Worm (Caenorhabditis elegans) whole organism, L2 larva: Measurements from ENCODE around the gene F40G9.14.

ENCODE experiments used
- C34F6.9 ChIP-seq: fragments of 150-350 bp; optimal IDR thresholded peaks from 2 replicates; lab custom pipeline; 2014; ENCODE audit warnings: missing biosample characterization, missing genetic modification characterization
- F13H6.1 ChIP-seq: sonication (generic microtip); optimal IDR thresholded peaks from 2 replicates; lab custom pipeline; 2016; ENCODE audit warnings: missing genetic modification characterization, missing compliant biosample characterization
- R02D3.7 ChIP-seq: fragments of 150-350 bp; optimal IDR thresholded peaks from 2 replicates; lab custom pipeline; 2014; ENCODE audit warnings: missing biosample characterization, missing genetic modification characterization
- ama-1 ChIP-seq: fragments of 150-350 bp; optimal IDR thresholded peaks from 2 replicates; lab custom pipeline; 2018; ENCODE audit warnings: inconsistent platforms
- blmp-1 ChIP-seq: sonication (generic microtip); optimal IDR thresholded peaks from 2 replicates; lab custom pipeline; 2017; ENCODE audit warnings: missing genetic modification characterization, mild to moderate bottlenecking, missing compliant biosample characterization, antibody characterized with exemption, moderate library complexity; ENCODE audit not compliant: insufficient read depth
- crh-2 ChIP-seq: sonication (generic microtip); optimal IDR thresholded peaks from 2 replicates; lab custom pipeline; 2017; ENCODE audit warnings: missing biosample characterization, missing genetic modification characterization
- dmd-4 ChIP-seq: sonication (generic microtip); optimal IDR thresholded peaks from 2 replicates; lab custom pipeline; 2017; ENCODE audit warnings: missing biosample characterization, missing genetic modification characterization
- fos-1 ChIP-seq: fragments of 150-350 bp; optimal IDR thresholded peaks from 2 replicates; lab custom pipeline; 2014; ENCODE audit warnings: missing biosample characterization, missing genetic modification characterization
- gmeb-1 ChIP-seq: fragments of 150-350 bp; optimal IDR thresholded peaks from 2 replicates; lab custom pipeline; 2014; ENCODE audit warnings: missing biosample characterization, missing genetic modification characterization
- lin-11 ChIP-seq: fragments of 150-350 bp; sonication (generic microtip); optimal IDR thresholded peaks from 2 replicates; lab custom pipeline; 2014; ENCODE audit warnings: missing biosample characterization, missing genetic modification characterization, inconsistent platforms, mixed read lengths
- lin-13 ChIP-seq: fragments of 150-350 bp; optimal IDR thresholded peaks from 2 replicates; lab custom pipeline; 2014; ENCODE audit warnings: missing biosample characterization, missing genetic modification reagents, missing genetic modification characterization
- lsy-2 ChIP-seq, 2 experiments: fragments of 150-350 bp in 1 of 2; sonication (generic microtip) in 1 of 2; optimal IDR thresholded peaks; 2 replicates each; lab custom pipeline; 2014 to 2017; ENCODE audit warnings: missing biosample characterization in 2 of 2, missing genetic modification characterization in 2 of 2
- mbf-1 ChIP-seq: sonication (generic microtip); optimal IDR thresholded peaks from 2 replicates; lab custom pipeline; 2017; ENCODE audit warnings: missing biosample characterization, missing genetic modification characterization
- mdl-1 ChIP-seq, 2 experiments: fragments of 150-350 bp in 1 of 2; sonication (generic microtip) in 1 of 2; optimal IDR thresholded peaks; 2 replicates each; lab custom pipeline; 2017; ENCODE audit warnings: missing biosample characterization in 2 of 2, missing genetic modification characterization in 2 of 2
- nhr-11 ChIP-seq: fragments of 150-350 bp; optimal IDR thresholded peaks from 2 replicates; lab custom pipeline; 2014; ENCODE audit warnings: missing biosample characterization, missing genetic modification characterization
- nhr-12 ChIP-seq: fragments of 150-350 bp; optimal IDR thresholded peaks from 2 replicates; lab custom pipeline; 2014; ENCODE audit warnings: missing biosample characterization, missing genetic modification characterization
- nhr-129 ChIP-seq: fragments of 150-350 bp; optimal IDR thresholded peaks from 2 replicates; lab custom pipeline; 2014; ENCODE audit warnings: missing biosample characterization, missing genetic modification characterization
- nhr-23 ChIP-seq: fragments of 150-350 bp; optimal IDR thresholded peaks from 2 replicates; lab custom pipeline; 2014; ENCODE audit warnings: missing biosample characterization, missing genetic modification reagents, missing genetic modification characterization
- nhr-6 ChIP-seq: fragments of 150-350 bp; optimal IDR thresholded peaks from 2 replicates; lab custom pipeline; 2014; ENCODE audit warnings: missing biosample characterization, missing genetic modification characterization
- nhr-77 ChIP-seq: fragments of 150-350 bp; optimal IDR thresholded peaks from 2 replicates; lab custom pipeline; 2014; ENCODE audit warnings: missing biosample characterization, missing genetic modification characterization
- peb-1 ChIP-seq: fragments of 150-350 bp; optimal IDR thresholded peaks from 2 replicates; lab custom pipeline; 2014; ENCODE audit warnings: missing biosample characterization, missing genetic modification characterization
- skn-1 ChIP-seq: sonication (generic microtip); optimal IDR thresholded peaks from 2 replicates; lab custom pipeline; 2017; ENCODE audit warnings: missing biosample characterization, missing genetic modification characterization
- sma-3 ChIP-seq: sonication (generic microtip); optimal IDR thresholded peaks from 2 replicates; lab custom pipeline; 2016; ENCODE audit warnings: missing genetic modification reagents, missing genetic modification characterization, missing compliant biosample characterization
- sma-9 ChIP-seq, 2 experiments: fragments of 150-350 bp in 1 of 2; sonication (generic microtip) in 1 of 2; optimal IDR thresholded peaks; 2 replicates each; lab custom pipeline; 2014 to 2016; ENCODE audit warnings: missing genetic modification characterization in 2 of 2, mild to moderate bottlenecking in 1 of 2, missing biosample characterization in 1 of 2, missing compliant biosample characterization in 1 of 2, missing genetic modification reagents in 1 of 2, moderate library complexity in 1 of 2
- snpc-4 ChIP-seq: fragments of 150-350 bp; optimal IDR thresholded peaks from 2 replicates; lab custom pipeline; 2014; ENCODE audit warnings: missing biosample characterization, missing genetic modification characterization
- unc-39 ChIP-seq: fragments of 150-350 bp; optimal IDR thresholded peaks from 2 replicates; lab custom pipeline; 2014; ENCODE audit warnings: missing biosample characterization, missing genetic modification characterization
- unc-55 ChIP-seq: fragments of 150-350 bp; sonication (generic microtip); optimal IDR thresholded peaks from 3 replicates; lab custom pipeline; 2014; ENCODE audit warnings: missing biosample characterization, missing genetic modification reagents, missing genetic modification characterization
- unc-62 ChIP-seq: fragments of 150-350 bp; optimal IDR thresholded peaks from 2 replicates; lab custom pipeline; 2014; ENCODE audit warnings: missing biosample characterization, missing genetic modification reagents, missing genetic modification characterization
- ztf-1 ChIP-seq: fragments of 200-800 bp; sonication (Bioruptor generic); conservative IDR thresholded peaks from 2 replicates; pipeline ENCODE4 v1.3.6; 2022; ENCODE audit warnings: missing genetic modification characterization, missing compliant biosample characterization
- ztf-11 ChIP-seq: sonication (generic microtip); optimal IDR thresholded peaks from 2 replicates; lab custom pipeline; 2017; ENCODE audit warnings: missing biosample characterization, missing genetic modification characterization
- ztf-4 ChIP-seq: fragments of 150-350 bp; optimal IDR thresholded peaks from 2 replicates; lab custom pipeline; 2014; ENCODE audit warnings: missing biosample characterization, missing genetic modification characterization

F40G9.14 gene

DNA sequence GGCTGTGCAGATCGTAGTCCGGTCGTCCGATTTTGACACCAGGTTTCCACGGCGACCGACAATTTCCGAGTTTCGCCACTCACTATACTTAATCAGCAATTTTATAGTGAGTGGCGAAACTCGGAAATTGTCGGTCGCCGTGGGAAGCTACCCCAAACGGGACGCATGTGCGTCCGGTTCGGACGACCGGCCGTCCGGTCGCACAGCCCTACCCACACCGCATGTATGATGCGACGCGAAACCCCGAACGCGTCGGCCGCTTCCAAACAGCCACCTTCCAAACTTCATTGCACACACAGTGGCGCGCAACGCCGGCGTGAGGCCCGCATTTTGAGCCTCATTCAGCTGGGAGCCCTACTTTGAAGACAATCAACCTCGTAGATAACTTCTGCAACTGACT, 26.5 kb downstream of the F40G9.14 start:
- no peak for TF ChIP-seq unc-55 (GFP tag; lab: Kevin White, UChicago)
- TF ChIP-seq F13H6.1 (tag; lab: Kevin White, UChicago) = no peak

DNA sequence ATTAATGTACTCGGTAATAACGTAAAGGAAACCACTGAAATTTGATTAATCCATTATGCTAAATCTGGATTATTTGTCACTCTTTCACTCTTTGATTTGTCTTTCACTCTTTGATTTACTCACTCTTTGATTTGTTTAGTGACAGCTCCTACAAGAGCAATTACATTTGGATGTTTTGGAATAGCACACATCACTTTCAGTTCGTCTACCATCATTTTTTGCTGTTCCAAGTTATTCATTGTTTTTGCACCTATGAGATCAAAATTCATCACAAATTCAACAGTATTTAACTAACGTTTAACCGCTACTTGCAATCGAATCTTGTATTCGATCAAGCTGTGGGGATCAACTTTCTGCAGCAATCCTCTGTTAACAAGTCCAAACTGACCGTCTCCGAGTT, 28.5 kb downstream of the F40G9.14 start:
- TF ChIP-seq fos-1 (tag; lab: Kevin White, UChicago) (no peak), sma-9 (GFP tag; optimal IDR thresholded peaks at IDR 0.05; lab: Kevin White, UChicago) (no peak), sma-9 (tag; optimal IDR thresholded peaks at IDR 0.05; lab: Kevin White, UChicago) (no peak), skn-1 (no peak), nhr-6 (no peak), mbf-1 (no peak)

DNA sequence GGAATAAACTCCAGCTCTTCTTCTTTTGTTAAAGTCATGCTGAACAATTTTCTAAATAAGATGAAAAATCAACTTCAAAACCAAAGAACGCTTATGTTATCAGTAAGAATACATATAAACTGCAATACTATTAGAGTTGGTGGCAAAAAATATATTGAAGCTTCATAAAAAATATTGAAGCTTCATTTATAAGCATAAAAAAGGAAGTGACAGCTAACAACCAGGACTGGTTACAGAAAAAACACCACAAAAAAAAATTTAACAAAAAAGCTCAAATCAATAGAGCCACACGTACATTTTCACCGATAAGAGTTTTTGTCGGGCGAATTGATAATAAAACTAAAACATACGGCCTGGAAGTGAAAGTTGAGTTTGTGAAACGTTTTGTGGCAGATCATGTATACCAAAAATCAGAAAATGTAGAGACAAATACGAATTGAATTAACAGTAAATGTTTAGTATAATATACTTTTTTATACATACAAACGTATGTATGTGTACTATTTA, 30.0 kb downstream of the F40G9.14 start, which contains the start of gene sqst-5:
Gene sqst-5, minus strand, starts transcription at position 51 of the 507 bp plus-strand sequence.
- TF ChIP-seq ama-1 (lab: Kevin White, UChicago) = no peak
- no peak for TF ChIP-seq ztf-11 (tag; lab: Kevin White, UChicago)
- no peak for TF ChIP-seq lin-13 (GFP tag; lab: Kevin White, UChicago)
- peak; percentile 65 for TF ChIP-seq fos-1 (tag; lab: Kevin White, UChicago)
- no peak for TF ChIP-seq blmp-1
- TF ChIP-seq nhr-77 (tag; lab: Kevin White, UChicago) = no peak
- TF ChIP-seq gmeb-1 (tag; lab: Kevin White, UChicago) = peak; percentile 4
- TF ChIP-seq crh-2 (tag; lab: Kevin White, UChicago) = no peak
- no peak for TF ChIP-seq C34F6.9 (tag; lab: Kevin White, UChicago)

DNA sequence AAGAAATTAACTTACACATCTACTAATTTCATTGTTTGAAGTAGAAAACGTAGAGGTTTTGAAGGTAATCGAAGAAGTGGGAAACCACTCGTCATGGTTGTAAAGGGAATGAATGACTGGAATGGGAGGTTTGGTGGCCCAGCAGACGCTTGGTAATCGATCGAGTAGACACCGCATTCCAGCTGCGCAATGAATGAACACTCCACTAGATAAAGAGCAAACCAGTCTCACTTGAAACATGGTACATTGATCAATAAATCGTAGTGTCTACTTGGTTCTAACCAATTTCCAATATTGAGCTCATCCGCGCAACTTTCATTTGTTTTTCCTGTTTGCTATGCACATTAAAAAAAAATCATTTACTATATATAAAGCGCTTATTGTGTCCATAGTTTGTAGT, 31.2 kb downstream of the F40G9.14 start, which contains the start of gene fbxb-84:
Gene fbxb-84, minus strand, starts transcription at position 101 of the 400 bp plus-strand sequence.
- TF ChIP-seq unc-62 (GFP tag; lab: Kevin White, UChicago) (no peak), fos-1 (tag; lab: Kevin White, UChicago) (no peak), nhr-129 (tag; lab: Kevin White, UChicago) (no peak), blmp-1 (no peak), dmd-4 (no peak), nhr-12 (no peak), ztf-11 (tag; lab: Kevin White, UChicago) (no peak), sma-9 (GFP tag; optimal IDR thresholded peaks at IDR 0.05; lab: Kevin White, UChicago) (no peak), sma-9 (tag; optimal IDR thresholded peaks at IDR 0.05; lab: Kevin White, UChicago) (no peak), nhr-23 (tag; lab: Kevin White, UChicago) (no peak), sma-3 (GFP tag; lab: Kevin White, UChicago) (no peak), snpc-4 (tag; lab: Kevin White, UChicago) (no peak), lin-11 (tag; lab: Kevin White, UChicago) (no peak), R02D3.7 (tag; lab: Kevin White, UChicago) (no peak), ztf-1 (GFP tag; lab: Robert Waterston, UW) (no peak), unc-39 (no peak), crh-2 (tag; lab: Kevin White, UChicago) (no peak), lsy-2 (tag; optimal IDR thresholded peaks at IDR 0.05; lab: Kevin White, UChicago) (no peak)
- TF ChIP-seq, all 48 proteins: peak for 0

DNA sequence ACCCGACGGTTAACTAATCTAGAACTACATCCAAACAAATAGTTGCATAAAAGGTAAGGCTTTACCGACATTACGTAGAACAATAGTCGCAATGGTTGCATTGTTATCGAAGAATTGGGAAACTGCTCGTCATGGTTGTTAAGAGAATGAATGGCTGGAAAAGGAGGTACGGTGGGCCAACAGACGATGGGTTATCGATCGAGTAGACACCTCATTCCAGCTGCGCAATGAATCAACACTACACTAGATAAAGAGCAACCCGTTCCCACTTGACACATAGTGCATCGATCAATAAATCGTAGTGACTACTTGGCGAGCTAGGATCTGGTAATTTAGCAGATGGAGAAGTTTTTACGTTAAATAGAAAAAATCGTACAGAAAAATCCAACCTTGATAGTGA, 32.5 kb downstream of the F40G9.14 start, which contains the start of the genes T17A3.12 and fbxb-83:
Gene T17A3.12, minus strand, starts transcription at position 101 of the 400 bp plus-strand sequence.
Gene fbxb-83, minus strand, starts transcription at position 134 of the 400 bp plus-strand sequence.
- TF ChIP-seq nhr-129 (tag; lab: Kevin White, UChicago) = no peak
- TF ChIP-seq peb-1 = no peak
- TF ChIP-seq lin-11 (tag; lab: Kevin White, UChicago) = no peak
- no peak for TF ChIP-seq nhr-11 (tag; lab: Kevin White, UChicago)
- no peak for TF ChIP-seq nhr-23 (tag; lab: Kevin White, UChicago)
- TF ChIP-seq mbf-1 = no peak
- TF ChIP-seq unc-39 = no peak
- no peak for TF ChIP-seq ztf-4
- TF ChIP-seq sma-9 (GFP tag; optimal IDR thresholded peaks at IDR 0.05; lab: Kevin White, UChicago) = no peak
- TF ChIP-seq sma-9 (tag; optimal IDR thresholded peaks at IDR 0.05; lab: Kevin White, UChicago) = no peak
- TF ChIP-seq unc-55 (GFP tag; lab: Kevin White, UChicago) = no peak
- TF ChIP-seq blmp-1 = no peak
- no peak for TF ChIP-seq mdl-1 (tag; optimal IDR thresholded peaks at IDR 0.05; lab: Kevin White, UChicago)
- no peak for TF ChIP-seq lin-13 (GFP tag; lab: Kevin White, UChicago)
